Fruit fly (Drosophila melanogaster) S2 (cell line): ENCODE results near the gene CG9961.

Experiments used
- CG8478 ChIP-seq: fragments of >200 bp; optimal IDR thresholded peaks from 2 replicates; lab custom pipeline; 2018
- CTCF ChIP-seq, 2 experiments: fragments of >200 bp; optimal IDR thresholded peaks; 2 replicates each; lab custom pipeline; 2018

DNA sequence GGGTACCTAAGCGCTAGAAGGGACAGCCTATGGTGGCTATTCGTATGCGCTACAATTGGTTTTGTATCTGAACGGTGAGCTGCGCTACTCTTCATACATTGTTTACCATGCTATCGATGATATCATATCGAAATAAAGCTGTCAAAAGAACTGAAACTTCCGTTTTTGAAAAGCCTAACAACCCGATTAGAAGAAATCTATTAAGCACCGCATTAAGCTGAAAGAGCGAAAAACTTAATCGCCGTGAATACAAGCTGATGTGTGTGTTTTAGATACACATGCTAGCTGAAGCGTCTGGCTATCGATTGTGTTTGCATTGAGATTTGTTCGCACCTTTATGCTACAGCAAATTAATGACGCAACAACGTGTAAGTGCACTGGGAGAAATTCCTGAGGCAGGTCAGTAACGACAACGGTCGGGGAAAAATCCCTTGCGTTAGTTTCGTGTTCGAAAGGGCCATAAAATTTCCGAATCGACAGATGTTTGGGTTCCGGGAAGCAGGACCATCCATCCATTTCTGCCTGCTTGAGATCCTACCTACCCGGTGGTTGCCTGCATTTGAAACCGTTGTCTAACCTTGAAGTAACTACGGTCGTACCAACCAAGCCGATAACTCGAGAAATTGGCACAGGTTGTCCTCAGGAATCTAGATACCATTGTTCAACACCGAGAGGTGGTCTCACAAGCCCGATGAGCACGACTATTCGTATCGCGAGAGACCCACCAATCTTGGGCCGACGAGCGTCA is 5.8 kb upstream of the CG9961 start:
- no peak for TF ChIP-seq CTCF (optimal IDR thresholded peaks at IDR 0.05; lab: Kevin White, UChicago)
- TF ChIP-seq CG8478 (lab: Kevin White, UChicago): no peak
